Worm (Caenorhabditis elegans): ENCODE data around the gene sucl-2.

sucl-2 gene

DNA sequence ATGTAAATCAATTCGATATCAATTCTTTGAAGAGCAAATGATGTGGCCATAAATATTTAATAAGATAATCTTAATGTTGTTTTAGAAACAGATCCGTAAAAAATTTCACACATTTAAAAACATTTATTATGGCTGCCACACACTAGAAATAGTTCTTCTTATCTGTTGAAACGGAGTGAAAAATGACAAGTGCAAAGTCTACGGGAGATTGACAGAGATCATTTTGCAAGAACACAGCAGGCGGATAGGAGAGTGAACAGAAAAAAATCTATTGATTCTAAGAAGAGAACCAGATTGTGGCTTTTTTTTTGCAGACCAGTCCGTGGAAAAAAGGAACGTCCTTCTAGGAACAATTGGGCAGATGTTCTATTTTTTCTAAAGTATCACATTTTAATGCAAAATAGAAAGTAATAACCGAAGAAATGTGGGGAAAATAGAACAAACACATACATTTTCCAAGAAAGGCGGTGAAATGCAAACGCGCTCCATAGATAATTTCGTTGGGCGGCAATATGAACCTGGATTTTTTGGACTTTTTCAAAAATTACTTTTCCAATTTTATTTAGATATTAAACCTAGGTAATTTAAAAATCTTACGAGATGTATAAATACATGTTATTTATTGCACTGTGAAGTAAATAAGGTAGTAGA lies 513 bp upstream of the sucl-2 start (continued):
- TF ChIP-seq dmd-6 (GFP tag; IDR thresholded peaks at IDR 0.05) (peak; percentile 54), lin-1 (GFP tag; IDR thresholded peaks at IDR 0.05) (no peak), aha-1 (tag) (peak; percentile 98), nhr-48 (tag; optimal IDR thresholded peaks at IDR 0.05) (peak; percentile 14), skn-1 (tag; optimal IDR thresholded peaks at IDR 0.05) (no peak), tag-97 (GFP tag; IDR thresholded peaks at IDR 0.05) (no peak), snpc-1.2 (GFP tag; IDR thresholded peaks at IDR 0.05) (no peak), dmd-9 (GFP tag; IDR thresholded peaks at IDR 0.05) (no peak), mxl-2 (GFP tag; conservative IDR thresholded peaks at IDR 0.05) (no peak), Y48G9A.11 (GFP tag; IDR thresholded peaks at IDR 0.05) (peak; percentile 20; the same call in 1 of the 2 replicates)

DNA sequence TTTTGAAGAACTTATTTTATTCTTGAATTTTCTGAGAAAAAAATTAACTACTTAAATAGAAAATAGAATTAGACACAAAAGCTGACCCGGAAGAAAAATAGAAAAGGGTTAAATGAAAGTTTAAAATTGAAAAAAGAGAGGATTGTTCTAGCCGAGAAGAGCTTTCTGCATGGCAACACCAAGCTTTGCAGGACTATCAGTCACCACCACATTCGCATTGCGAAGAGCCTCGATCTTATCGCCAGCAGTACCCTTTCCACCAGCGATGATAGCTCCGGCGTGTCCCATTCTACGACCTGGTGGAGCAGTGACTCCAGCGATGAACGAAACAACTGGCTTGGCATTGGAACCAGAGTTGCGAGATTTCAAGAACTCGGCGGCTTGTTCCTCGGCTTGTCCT lies 1.1 kb downstream of the sucl-2 start:
- TF ChIP-seq Y5F2A.4 (GFP tag; optimal IDR thresholded peaks at IDR 0.05), result no peak
- no peak for TF ChIP-seq R02D3.7 (tag; optimal IDR thresholded peaks at IDR 0.05)
- TF ChIP-seq lin-1 (GFP tag; IDR thresholded peaks at IDR 0.05), result no peak
- no peak for TF ChIP-seq daf-8 (GFP tag; IDR thresholded peaks at IDR 0.05)
- TF ChIP-seq T26A8.4 (GFP tag; IDR thresholded peaks at IDR 0.05), result no peak
- no peak for TF ChIP-seq snpc-1.2 (GFP tag; IDR thresholded peaks at IDR 0.05)
- TF ChIP-seq lin-29 (GFP tag; IDR thresholded peaks at IDR 0.05), result no peak
- no peak for TF ChIP-seq dpl-1 (GFP tag; optimal IDR thresholded peaks at IDR 0.05)
- TF ChIP-seq gei-8 (GFP tag; optimal IDR thresholded peaks at IDR 0.05), result no peak
- TF ChIP-seq D1046.2 (GFP tag; IDR thresholded peaks at IDR 0.05), result no peak
- TF ChIP-seq mdt-29 (GFP tag; IDR thresholded peaks at IDR 0.05), result 0 out of 2 replicates have a peak, but pooled peaks have one; percentile 14
- no peak for TF ChIP-seq lim-7 (GFP tag; IDR thresholded peaks at IDR 0.05)
- no peak for TF ChIP-seq ceh-32 (tag; optimal IDR thresholded peaks at IDR 0.05; ENCODE audit: poor library complexity)
- TF ChIP-seq cey-2 (tag; optimal IDR thresholded peaks at IDR 0.05; ENCODE audit: borderline replicate concordance, insufficient read depth), result no peak
- 0 out of 2 replicates have a peak, but pooled peaks have one; percentile 26 for TF ChIP-seq arid-1 (GFP tag; conservative IDR thresholded peaks at IDR 0.05)
- no peak for TF ChIP-seq daf-16 (GFP tag; optimal IDR thresholded peaks at IDR 0.05)
- no peak for TF ChIP-seq daf-16 (tag; optimal IDR thresholded peaks at IDR 0.05)
- no peak for TF ChIP-seq hlh-30 (tag; optimal IDR thresholded peaks at IDR 0.05; ENCODE audit: insufficient read depth)
- TF ChIP-seq ceh-62 (tag; optimal IDR thresholded peaks at IDR 0.05), result no peak
- no peak for TF ChIP-seq ZK337.2 (GFP tag; IDR thresholded peaks at IDR 0.05)
- TF ChIP-seq mes-2 (tag; optimal IDR thresholded peaks at IDR 0.05; ENCODE audit: poor library complexity, severe bottlenecking), result no peak
- TF ChIP-seq dve-1 (tag; optimal IDR thresholded peaks at IDR 0.05; ENCODE audit: insufficient read depth), result no peak
- no peak for TF ChIP-seq hlh-11 (tag; optimal IDR thresholded peaks at IDR 0.05)
- no peak for TF ChIP-seq nhr-6 (tag; optimal IDR thresholded peaks at IDR 0.05)
- TF ChIP-seq nhr-102 (tag; optimal IDR thresholded peaks at IDR 0.05), result no peak
- no peak for TF ChIP-seq ceh-44 (GFP tag; IDR thresholded peaks at IDR 0.05)
- no peak for TF ChIP-seq unc-62 (GFP tag; optimal IDR thresholded peaks at IDR 0.05 in 1 of 2)
- no peak for TF ChIP-seq unc-62 (tag; optimal IDR thresholded peaks at IDR 0.05)
- TF ChIP-seq daf-12 (tag; optimal IDR thresholded peaks at IDR 0.05), result no peak
- TF ChIP-seq Y105C5A.15 (GFP tag; IDR thresholded peaks at IDR 0.05), result 0 out of 2 replicates have a peak, but pooled peaks have one; percentile 37
- no peak for TF ChIP-seq spr-3 (GFP tag; optimal IDR thresholded peaks at IDR 0.05)
- no peak for TF ChIP-seq ceh-82 (tag; optimal IDR thresholded peaks at IDR 0.05)
- TF ChIP-seq F26F4.8 (GFP tag; conservative IDR thresholded peaks at IDR 0.05), result 0 out of 2 replicates have a peak, but pooled peaks have one; percentile 19
- TF ChIP-seq set-16 (GFP tag; IDR thresholded peaks at IDR 0.05), result peak; percentile 31; the same call in 1 of the 2 replicates
- TF ChIP-seq lin-38 (GFP tag; IDR thresholded peaks at IDR 0.05), result peak; percentile 61
- no peak for TF ChIP-seq hmg-1.1 (GFP tag; IDR thresholded peaks at IDR 0.05)

Measured in whole organism, L4 larva.